Worm (Caenorhabditis elegans) whole organism, L1 larva: Measurements from ENCODE around the gene B0280.2.
A peak's percentile ranks its signal among the peaks of the same experiment; 100 is the strongest.

Experiments used
- C34B4.2 ChIP-seq: sonication (generic microtip); optimal IDR thresholded peaks from 2 replicates; lab custom pipeline; 2017; ENCODE audit warnings: mild to moderate bottlenecking, missing genetic modification characterization, missing compliant biosample characterization
- Y116A8C.19 ChIP-seq: sonication (generic microtip); optimal IDR thresholded peaks from 2 replicates; lab custom pipeline; 2016; ENCODE audit warnings: missing compliant biosample characterization, missing genetic modification characterization, borderline replicate concordance
- aha-1 ChIP-seq: fragments of 150-350 bp; optimal IDR thresholded peaks from 2 replicates; lab custom pipeline; 2014; ENCODE audit warnings: missing biosample characterization, missing genetic modification characterization
- aly-2 ChIP-seq: fragments of 150-350 bp; optimal IDR thresholded peaks from 2 replicates; lab custom pipeline; 2014; ENCODE audit warnings: missing biosample characterization, missing genetic modification characterization
- blmp-1 ChIP-seq: fragments of 150-350 bp; optimal IDR thresholded peaks from 2 replicates; lab custom pipeline; 2014; ENCODE audit warnings: missing biosample characterization, missing genetic modification characterization
- ceh-8 ChIP-seq: fragments of 200-800 bp; sonication (Bioruptor generic); optimal IDR thresholded peaks from 2 replicates; lab custom pipeline; 2018; ENCODE audit warnings: mild to moderate bottlenecking, missing genetic modification characterization, moderate library complexity, missing compliant biosample characterization
- ceh-82 ChIP-seq, 3 experiments: fragments of 150-350 bp in 1 of 3; sonication (generic microtip) in 2 of 3; optimal IDR thresholded peaks; 2 replicates each; lab custom pipeline; 2014 to 2017; ENCODE audit warnings: missing biosample characterization in 3 of 3, missing genetic modification characterization in 3 of 3
- ceh-88 ChIP-seq: fragments of 200-800 bp; sonication (Bioruptor generic); IDR thresholded peaks from 2 replicates; pipeline ENCODE4 v1.3.6; 2022; ENCODE audit warnings: missing genetic modification characterization, missing compliant biosample characterization
- ces-1 ChIP-seq: fragments of 150-350 bp; optimal IDR thresholded peaks from 2 replicates; lab custom pipeline; 2014; ENCODE audit warnings: missing biosample characterization, missing genetic modification reagents, missing genetic modification characterization
- dsc-1 ChIP-seq: sonication (generic microtip); optimal IDR thresholded peaks from 2 replicates; lab custom pipeline; 2016; ENCODE audit warnings: mild to moderate bottlenecking, missing genetic modification characterization, missing compliant biosample characterization
- efl-1 ChIP-seq, 4 experiments: fragments of 150-350 bp; optimal IDR thresholded peaks in 3 of 4; peaks in 1 of 4; 1 replicate in 1 of 4; 2 replicates in 3 of 4; lab custom pipeline; 2014; ENCODE audit warnings: missing biosample characterization in 2 of 4, missing genetic modification characterization in 2 of 4, missing genetic modification reagents in 2 of 4
- efl-3 ChIP-seq: fragments of 200-800 bp; sonication (Bioruptor generic); optimal IDR thresholded peaks from 2 replicates; lab custom pipeline; 2018; ENCODE audit warnings: mild to moderate bottlenecking, missing genetic modification characterization, missing compliant biosample characterization
- egl-13 ChIP-seq: sonication (generic microtip); optimal IDR thresholded peaks from 2 replicates; lab custom pipeline; 2016; ENCODE audit warnings: missing genotype, missing genetic modification reagents, missing genetic modification characterization, missing compliant biosample characterization
- egl-27 ChIP-seq, 2 experiments: fragments of 150-350 bp in 1 of 2; sonication (generic microtip); optimal IDR thresholded peaks; 3 replicates each; lab custom pipeline; 2017 to 2018; ENCODE audit warnings: missing biosample characterization in 2 of 2, missing genetic modification characterization in 2 of 2, missing genetic modification reagents in 2 of 2
- elt-2 ChIP-seq: sonication (generic microtip); optimal IDR thresholded peaks from 2 replicates; lab custom pipeline; 2016; ENCODE audit warnings: missing genetic modification characterization, mild to moderate bottlenecking, inconsistent platforms, missing compliant biosample characterization, missing genetic modification reagents
- elt-3 ChIP-seq, 6 experiments: fragments of 150-350 bp in 1 of 6; sonication (generic microtip); optimal IDR thresholded peaks; 2 replicates each; lab custom pipeline; 2017 to 2018; ENCODE audit warnings: missing biosample characterization in 6 of 6, missing genetic modification characterization in 6 of 6, inconsistent platforms in 1 of 6
- fkh-8 ChIP-seq: sonication (generic microtip); optimal IDR thresholded peaks from 2 replicates; lab custom pipeline; 2016; ENCODE audit warnings: mild to moderate bottlenecking, missing genetic modification characterization, missing compliant biosample characterization
- grh-1 ChIP-seq: fragments of 200-800 bp; sonication (Bioruptor generic); IDR thresholded peaks from 2 replicates; pipeline ENCODE4 v1.3.6; 2022; ENCODE audit warnings: missing genetic modification reagents, missing genetic modification characterization, missing compliant biosample characterization
- hlh-17 ChIP-seq: fragments of 200-800 bp; sonication (Bioruptor generic); optimal IDR thresholded peaks from 2 replicates; lab custom pipeline; 2018; ENCODE audit warnings: missing genetic modification characterization, mild to moderate bottlenecking, missing compliant biosample characterization, moderate library complexity, borderline replicate concordance
- hpl-2 ChIP-seq: fragments of 150-350 bp; optimal IDR thresholded peaks from 2 replicates; lab custom pipeline; 2014; ENCODE audit warnings: missing biosample characterization, missing genetic modification reagents, missing genetic modification characterization
- lin-13 ChIP-seq: fragments of 150-350 bp; optimal IDR thresholded peaks from 2 replicates; lab custom pipeline; 2014; ENCODE audit warnings: missing biosample characterization, missing genetic modification reagents, missing genetic modification characterization
- lin-14 ChIP-seq: fragments of 200-800 bp; sonication (Bioruptor generic); optimal IDR thresholded peaks from 2 replicates; lab custom pipeline; 2018; ENCODE audit warnings: mild to moderate bottlenecking, missing genetic modification characterization, moderate library complexity, missing compliant biosample characterization
- lin-15B ChIP-seq: fragments of 150-350 bp; sonication (generic microtip); optimal IDR thresholded peaks from 3 replicates; lab custom pipeline; 2014; ENCODE audit warnings: missing biosample characterization, missing genetic modification characterization
- lin-35 ChIP-seq, 2 experiments: fragments of 150-350 bp; optimal IDR thresholded peaks; 2 replicates each; lab custom pipeline; 2014; ENCODE audit warnings: missing biosample characterization in 2 of 2, missing genetic modification characterization in 2 of 2, missing genetic modification reagents in 2 of 2
- lin-39 ChIP-seq: fragments of 150-350 bp; optimal IDR thresholded peaks from 2 replicates; lab custom pipeline; 2014; ENCODE audit warnings: missing biosample characterization, missing genetic modification reagents, missing genetic modification characterization
- lir-3 ChIP-seq: sonication (generic microtip); optimal IDR thresholded peaks from 2 replicates; lab custom pipeline; 2016; ENCODE audit warnings: mild to moderate bottlenecking, missing genetic modification characterization, moderate library complexity, missing compliant biosample characterization; ENCODE audit not compliant: poor library complexity
- lsy-2 ChIP-seq, 2 experiments: fragments of 150-350 bp; optimal IDR thresholded peaks; 2 replicates each; lab custom pipeline; 2014; ENCODE audit warnings: missing biosample characterization in 2 of 2, missing genetic modification characterization in 2 of 2
- mdl-1 ChIP-seq, 2 experiments: fragments of 150-350 bp; optimal IDR thresholded peaks; 2 replicates each; lab custom pipeline; 2014 to 2017; ENCODE audit warnings: missing biosample characterization in 2 of 2, missing genetic modification characterization in 2 of 2, inconsistent platforms in 1 of 2
- mep-1 ChIP-seq: fragments of 150-350 bp; optimal IDR thresholded peaks from 2 replicates; lab custom pipeline; 2014; ENCODE audit warnings: missing biosample characterization, missing genetic modification characterization
- nhr-12 ChIP-seq: sonication (generic microtip); optimal IDR thresholded peaks from 2 replicates; lab custom pipeline; 2017; ENCODE audit warnings: missing biosample characterization, missing genetic modification characterization
- nhr-237 ChIP-seq: fragments of 150-350 bp; optimal IDR thresholded peaks from 2 replicates; lab custom pipeline; 2014; ENCODE audit warnings: missing biosample characterization, missing genetic modification characterization
- nhr-28 ChIP-seq: fragments of 150-350 bp; optimal IDR thresholded peaks from 2 replicates; lab custom pipeline; 2014; ENCODE audit warnings: missing biosample characterization, missing genetic modification characterization
- nhr-76 ChIP-seq: sonication (generic microtip); optimal IDR thresholded peaks from 2 replicates; lab custom pipeline; 2017; ENCODE audit warnings: missing biosample characterization, missing genetic modification characterization
- nhr-77 ChIP-seq: fragments of 150-350 bp; optimal IDR thresholded peaks from 2 replicates; lab custom pipeline; 2014; ENCODE audit warnings: missing biosample characterization, missing genetic modification characterization
- nhr-84 ChIP-seq: sonication (generic microtip); optimal IDR thresholded peaks from 2 replicates; lab custom pipeline; 2017; ENCODE audit warnings: missing biosample characterization, missing genetic modification characterization
- nhr-90 ChIP-seq: sonication (generic microtip); optimal IDR thresholded peaks from 2 replicates; lab custom pipeline; 2016; ENCODE audit warnings: mild to moderate bottlenecking, missing genetic modification characterization, missing compliant biosample characterization; ENCODE audit not compliant: poor library complexity
- pax-3 ChIP-seq: fragments of 200-800 bp; sonication (Bioruptor generic); optimal IDR thresholded peaks from 2 replicates; lab custom pipeline; 2018; ENCODE audit warnings: mild to moderate bottlenecking, missing genetic modification characterization, moderate library complexity, missing compliant biosample characterization
- pqm-1 ChIP-seq: sonication (generic microtip); optimal IDR thresholded peaks from 3 replicates; lab custom pipeline; 2017; ENCODE audit warnings: missing biosample characterization, missing genetic modification characterization
- rnt-1 ChIP-seq: sonication (generic microtip); optimal IDR thresholded peaks from 2 replicates; lab custom pipeline; 2016; ENCODE audit warnings: mild to moderate bottlenecking, missing genetic modification characterization, moderate library complexity, missing compliant biosample characterization
- skn-1 ChIP-seq: fragments of 150-350 bp; optimal IDR thresholded peaks from 2 replicates; lab custom pipeline; 2014; ENCODE audit warnings: missing biosample characterization, missing genetic modification characterization
- snpc-4 ChIP-seq: fragments of 150-350 bp; optimal IDR thresholded peaks from 2 replicates; lab custom pipeline; 2014; ENCODE audit warnings: missing biosample characterization, missing genetic modification characterization
- snu-23 ChIP-seq: sonication (generic microtip); optimal IDR thresholded peaks from 2 replicates; lab custom pipeline; 2016; ENCODE audit warnings: missing genetic modification characterization, missing compliant biosample characterization
- sox-4 ChIP-seq: sonication (generic microtip); optimal IDR thresholded peaks from 2 replicates; lab custom pipeline; 2016; ENCODE audit warnings: missing genetic modification characterization, missing compliant biosample characterization
- sup-37 ChIP-seq: fragments of 200-800 bp; sonication (Bioruptor generic); optimal IDR thresholded peaks from 2 replicates; lab custom pipeline; 2018; ENCODE audit warnings: mild to moderate bottlenecking, missing genetic modification characterization, missing compliant biosample characterization
- swsn-7 ChIP-seq: sonication (generic microtip); optimal IDR thresholded peaks from 2 replicates; lab custom pipeline; 2016; ENCODE audit warnings: missing genetic modification characterization, missing compliant biosample characterization
- tbx-2 ChIP-seq: sonication (generic microtip); optimal IDR thresholded peaks from 2 replicates; lab custom pipeline; 2016; ENCODE audit warnings: missing genetic modification characterization, missing compliant biosample characterization
- unc-130 ChIP-seq: fragments of 150-350 bp; optimal IDR thresholded peaks from 2 replicates; lab custom pipeline; 2017; ENCODE audit warnings: missing biosample characterization, missing genetic modification characterization, inconsistent platforms
- unc-62 ChIP-seq: fragments of 150-350 bp; optimal IDR thresholded peaks from 2 replicates; lab custom pipeline; 2014; ENCODE audit warnings: missing biosample characterization, missing genetic modification reagents, missing genetic modification characterization
- vab-15 ChIP-seq: sonication (generic microtip); optimal IDR thresholded peaks from 2 replicates; lab custom pipeline; 2017; ENCODE audit warnings: missing genotype, mild to moderate bottlenecking, missing genetic modification characterization, missing compliant biosample characterization
- zag-1 ChIP-seq: fragments of 150-350 bp; optimal IDR thresholded peaks from 2 replicates; lab custom pipeline; 2014; ENCODE audit warnings: missing biosample characterization, missing genetic modification characterization
- ztf-4 ChIP-seq: fragments of 150-350 bp; optimal IDR thresholded peaks from 2 replicates; lab custom pipeline; 2014; ENCODE audit warnings: missing biosample characterization, missing genetic modification characterization

B0280.2 gene

DNA sequence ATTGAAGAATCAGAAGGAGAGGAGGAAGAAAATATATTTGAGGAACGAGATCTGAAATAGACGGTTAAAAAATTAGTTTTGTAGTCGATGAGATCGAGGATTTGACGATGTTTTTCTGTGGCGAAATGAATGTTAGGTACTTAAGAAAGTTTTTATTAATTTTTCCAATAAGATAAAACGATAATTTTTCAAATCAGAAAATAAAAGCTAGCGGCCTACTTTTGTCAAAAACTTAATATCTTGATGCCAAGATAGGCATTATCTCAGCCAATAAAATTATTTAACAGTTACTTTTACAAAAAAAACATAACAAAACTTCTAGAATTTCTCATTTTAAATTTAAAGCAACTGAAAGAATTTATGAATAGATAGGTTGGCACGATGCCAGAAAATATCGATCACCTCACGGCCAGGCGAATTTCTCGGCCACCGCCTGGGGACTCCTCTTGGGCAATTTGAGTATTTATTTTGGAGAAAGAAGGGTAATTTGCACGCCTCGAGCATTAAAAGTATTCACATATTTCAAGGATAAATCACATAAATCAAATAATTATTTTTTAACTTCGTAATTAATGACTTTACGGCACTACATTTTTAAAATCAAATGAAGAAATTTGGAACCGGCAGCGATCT, 36.7 kb upstream of the B0280.2 start, which contains the start of gene fubl-2 (continued):
- TF ChIP-seq sup-37 (GFP tag; lab: Kevin White, UChicago) (no peak), ceh-82 (tag; optimal IDR thresholded peaks at IDR 0.05; lab: Kevin White, UChicago) (peak; percentile 12 to 45 (median 20)), lin-35 (GFP tag; optimal IDR thresholded peaks at IDR 0.05; lab: Kevin White, UChicago) (peak; percentile 53 to 69), egl-27 (tag; optimal IDR thresholded peaks at IDR 0.05; lab: Kevin White, UChicago) (no peak), ztf-4 (tag; lab: Kevin White, UChicago) (no peak), dsc-1 (tag; lab: Kevin White, UChicago) (peak; percentile 79), lin-13 (GFP tag; lab: Kevin White, UChicago) (peak; percentile 32), unc-130 (tag; lab: Kevin White, UChicago) (no peak), lir-3 (tag; lab: Kevin White, UChicago) (peak; percentile 86), snpc-4 (tag; lab: Kevin White, UChicago) (peak; percentile 24), nhr-84 (tag; lab: Kevin White, UChicago) (no peak), aha-1 (no peak), nhr-28 (no peak), nhr-90 (tag; lab: Kevin White, UChicago) (peak; percentile 72), C34B4.2 (no peak), skn-1 (tag; lab: Kevin White, UChicago) (peak; percentile 6), nhr-12 (tag; lab: Kevin White, UChicago) (no peak), nhr-77 (tag; lab: Kevin White, UChicago) (peak; percentile 20), efl-1 (optimal IDR thresholded peaks at IDR 0.05; lab: Kevin White, UChicago) (peak; percentile 73 to 74), efl-1 (GFP tag; optimal IDR thresholded peaks at IDR 0.05 in 1 of 2; lab: Kevin White, UChicago) (peak in 1 of 2 experiments; percentile 51), vab-15 (tag; lab: Kevin White, UChicago) (peak; percentile 51), elt-3 (tag; optimal IDR thresholded peaks at IDR 0.05; lab: Kevin White, UChicago) (peak in 1 of 6 experiments; percentile 38), egl-13 (tag; lab: Kevin White, UChicago) (peak; percentile 73), hlh-17 (GFP tag; lab: Kevin White, UChicago) (no peak), hpl-2 (GFP tag; lab: Kevin White, UChicago) (no peak), tbx-2 (tag; lab: Kevin White, UChicago) (peak; percentile 67), nhr-76 (tag; lab: Kevin White, UChicago) (no peak), mep-1 (tag; lab: Kevin White, UChicago) (peak; percentile 51), ceh-88 (GFP tag; lab: Robert Waterston, UW) (no peak), lin-14 (GFP tag; lab: Kevin White, UChicago) (peak; percentile 83), nhr-237 (tag; lab: Kevin White, UChicago) (no peak), aly-2 (tag; lab: Kevin White, UChicago) (no peak), pax-3 (tag; lab: Kevin White, UChicago) (peak; percentile 62), blmp-1 (peak; percentile 34), fkh-8 (tag; lab: Kevin White, UChicago) (peak; percentile 65), lin-15B (tag; lab: Kevin White, UChicago) (peak; percentile 66), pqm-1 (tag; lab: Kevin White, UChicago) (no peak), lin-39 (no peak), lsy-2 (tag; optimal IDR thresholded peaks at IDR 0.05; lab: Kevin White, UChicago) (peak; percentile 76 to 77), snu-23 (GFP tag; lab: Kevin White, UChicago) (peak; percentile 71), elt-2 (tag; lab: Kevin White, UChicago) (no peak), sox-4 (tag; lab: Kevin White, UChicago) (peak; percentile 67), swsn-7 (tag; lab: Kevin White, UChicago) (peak; percentile 66), unc-62 (GFP tag; lab: Kevin White, UChicago) (no peak), mdl-1 (tag; optimal IDR thresholded peaks at IDR 0.05; lab: Kevin White, UChicago) (no peak), ces-1 (GFP tag; lab: Kevin White, UChicago) (no peak), zag-1 (tag; lab: Kevin White, UChicago) (no peak), ceh-8 (GFP tag; lab: Kevin White, UChicago) (no peak), efl-3 (GFP tag; lab: Kevin White, UChicago) (no peak), grh-1 (GFP tag; lab: Robert Waterston, UW) (no peak), rnt-1 (tag; lab: Kevin White, UChicago) (peak; percentile 94), Y116A8C.19 (tag; lab: Kevin White, UChicago) (no peak)
